Fruit fly (Drosophila melanogaster) whole organism, embryonic: ENCODE data around the gene Sec61alpha.

ENCODE experiments used
- CG10267 ChIP-seq: fragments of 200-800 bp; sonication (Bioruptor generic); optimal IDR thresholded peaks from 2 replicates; lab custom pipeline; 2018; ENCODE audit warnings: missing biosample characterization, mild to moderate bottlenecking, missing genetic modification characterization, moderate library complexity
- gro ChIP-seq: fragments of 200-800 bp; sonication (Bioruptor generic); optimal IDR thresholded peaks from 2 replicates; lab custom pipeline; 2016; ENCODE audit warnings: missing biosample characterization, missing genetic modification characterization
- nom ChIP-seq: fragments of 200-800 bp; sonication (Bioruptor generic); optimal IDR thresholded peaks from 2 replicates; lab custom pipeline; 2017; ENCODE audit warnings: missing biosample characterization, missing genetic modification characterization, mild to moderate bottlenecking, moderate library complexity, missing genetic modification reagents

DNA sequence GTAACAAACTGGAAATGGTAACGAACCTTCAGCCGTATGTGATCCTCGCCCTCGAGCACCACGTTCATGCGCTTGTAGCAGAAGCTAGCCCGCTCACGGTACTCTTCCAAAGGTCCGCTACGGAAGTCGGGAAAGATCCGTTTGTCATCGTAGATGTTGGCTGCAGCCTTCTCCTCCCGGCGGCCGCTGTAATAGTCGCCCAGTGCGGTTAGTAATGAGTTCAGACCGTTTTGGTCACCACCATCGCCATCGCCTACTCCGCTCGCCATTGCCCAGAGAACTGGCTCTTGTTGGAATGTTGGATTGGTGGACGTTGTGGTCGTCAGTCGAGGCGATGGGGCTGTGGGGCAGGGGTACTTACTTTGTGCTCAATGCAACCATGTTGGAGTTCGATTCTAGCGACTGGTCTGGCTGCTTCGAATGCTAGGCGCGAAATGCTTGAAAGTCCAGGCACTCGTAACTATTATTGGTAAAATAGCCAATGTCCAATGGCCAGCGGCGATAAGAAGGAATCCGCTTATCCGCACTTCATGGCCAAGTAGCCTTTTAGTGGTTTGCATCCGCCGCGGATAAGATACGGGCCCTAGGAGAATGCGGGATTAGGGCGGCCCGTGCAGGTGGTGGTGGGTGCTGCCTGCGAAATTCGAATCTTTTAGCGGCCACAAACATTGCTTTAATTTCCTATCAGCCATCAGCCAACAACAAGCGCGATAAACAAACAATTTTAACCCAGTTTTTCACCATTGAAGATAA is 32.6 kb downstream of the Sec61alpha start:
- no peak for TF ChIP-seq CG10267
- TF ChIP-seq gro (GFP tag; lab: Kevin White, UChicago): no peak
- peak; percentile 78 for TF ChIP-seq nom (GFP tag; lab: Kevin White, UChicago)
